Fruit fly (Drosophila melanogaster) whole organism, pupa: ENCODE measurements around the gene CG17633.

Experiments
- CG10348 ChIP-seq: fragments of 200-800 bp; sonication (Bioruptor generic); IDR thresholded peaks from 2 replicates; pipeline ENCODE4 v1.3.6; 2022; ENCODE audit warnings: missing biosample characterization, missing genetic modification characterization
- CG12605 ChIP-seq: fragments of 200-800 bp; sonication (Bioruptor generic); IDR thresholded peaks from 2 replicates; pipeline ENCODE4 v1.3.6; 2022; ENCODE audit warnings: missing biosample characterization, missing genetic modification characterization
- CG13204 ChIP-seq: fragments of 200-800 bp; sonication (Bioruptor generic); optimal IDR thresholded peaks from 2 replicates; lab custom pipeline; 2018; ENCODE audit warnings: missing biosample characterization, mild to moderate bottlenecking, missing genetic modification characterization, moderate library complexity
- CG14655 ChIP-seq: fragments of 200-800 bp; sonication (Bioruptor generic); optimal IDR thresholded peaks from 3 replicates; lab custom pipeline; 2017; ENCODE audit warnings: mild to moderate bottlenecking, missing biosample characterization, missing genetic modification reagents, missing genetic modification characterization
- CG15710 ChIP-seq: fragments of 200-800 bp; sonication (Bioruptor generic); optimal IDR thresholded peaks from 2 replicates; lab custom pipeline; 2018; ENCODE audit warnings: missing biosample characterization, mild to moderate bottlenecking, missing genetic modification characterization, moderate library complexity
- CG17806 ChIP-seq: fragments of 200-800 bp; sonication (Bioruptor generic); optimal IDR thresholded peaks from 2 replicates; lab custom pipeline; 2018; ENCODE audit warnings: missing biosample characterization, mild to moderate bottlenecking, missing genetic modification characterization, moderate library complexity
- CG32121 ChIP-seq: fragments of 200-800 bp; sonication (Bioruptor generic); IDR thresholded peaks from 2 replicates; pipeline ENCODE4 v1.3.6; 2022; ENCODE audit warnings: missing biosample characterization, missing genetic modification characterization
- CG34367 ChIP-seq: fragments of 200-800 bp; sonication (Bioruptor generic); optimal IDR thresholded peaks from 2 replicates; lab custom pipeline; 2018; ENCODE audit warnings: missing biosample characterization, mild to moderate bottlenecking, missing genetic modification characterization
- CG4496 ChIP-seq: fragments of 200-800 bp; sonication (Bioruptor generic); IDR thresholded peaks from 3 replicates; pipeline ENCODE4 v1.3.6; 2022; ENCODE audit warnings: missing biosample characterization, missing genetic modification characterization
- CG8159 ChIP-seq: fragments of 200-800 bp; sonication (Bioruptor generic); optimal IDR thresholded peaks from 3 replicates; lab custom pipeline; 2018; ENCODE audit warnings: missing biosample characterization, mild to moderate bottlenecking, missing genetic modification characterization, moderate library complexity
- CG8301 ChIP-seq: fragments of 200-800 bp; sonication (Bioruptor generic); optimal IDR thresholded peaks from 2 replicates; lab custom pipeline; 2018; ENCODE audit warnings: missing biosample characterization, mild to moderate bottlenecking, missing genetic modification characterization
- CG9948 ChIP-seq: fragments of 200-800 bp; sonication (Bioruptor generic); optimal IDR thresholded peaks from 2 replicates; lab custom pipeline; 2018; ENCODE audit warnings: missing biosample characterization, mild to moderate bottlenecking, missing genetic modification characterization, moderate library complexity
- D1 ChIP-seq: fragments of 200-800 bp; sonication (Bioruptor generic); optimal IDR thresholded peaks from 2 replicates; lab custom pipeline; 2018; ENCODE audit warnings: missing biosample characterization, mild to moderate bottlenecking, missing genetic modification characterization, moderate library complexity
- EcR ChIP-seq: fragments of 200-800 bp; sonication (Bioruptor generic); optimal IDR thresholded peaks from 3 replicates; lab custom pipeline; 2019; ENCODE audit warnings: missing biosample characterization, missing genetic modification characterization, mild to moderate bottlenecking, moderate library complexity, missing genetic modification reagents
- Ets98B ChIP-seq: fragments of 200-800 bp; sonication (Bioruptor generic); IDR thresholded peaks from 2 replicates; pipeline ENCODE4 v1.3.6; 2022; ENCODE audit warnings: missing biosample characterization, missing genetic modification characterization
- Pif1A ChIP-seq: fragments of 200-800 bp; sonication (Bioruptor generic); optimal IDR thresholded peaks from 3 replicates; lab custom pipeline; 2016; ENCODE audit warnings: missing biosample characterization, missing genetic modification characterization
- Pif1B ChIP-seq: fragments of 200-800 bp; sonication (Bioruptor generic); optimal IDR thresholded peaks from 3 replicates; lab custom pipeline; 2016; ENCODE audit warnings: missing biosample characterization, missing genetic modification characterization
- Snoo ChIP-seq: fragments of 200-800 bp; sonication (Bioruptor generic); optimal IDR thresholded peaks from 3 replicates; lab custom pipeline; 2017; ENCODE audit warnings: missing biosample characterization, mild to moderate bottlenecking, missing genetic modification characterization, inconsistent platforms
- fd96Ca ChIP-seq: fragments of 200-800 bp; sonication (Bioruptor generic); IDR thresholded peaks from 3 replicates; pipeline ENCODE4 v1.3.6; 2022; ENCODE audit warnings: missing biosample characterization, missing genetic modification characterization
- gl ChIP-seq: fragments of 200-800 bp; sonication (Bioruptor generic); optimal IDR thresholded peaks from 2 replicates; lab custom pipeline; 2018; ENCODE audit warnings: missing biosample characterization, mild to moderate bottlenecking, missing genetic modification characterization
- rn ChIP-seq: fragments of 200-800 bp; sonication (Bioruptor generic); IDR thresholded peaks from 2 replicates; pipeline ENCODE4 v1.3.6; 2022; ENCODE audit warnings: missing biosample characterization, missing genetic modification characterization

CG17633 gene

dm6 chr2L:9768735-9769134, at the start of gene CG17633:
Gene CG17633, plus strand, starts transcription at chr2L:9769060.
- TF ChIP-seq CG12605 (GFP tag; lab: Robert Waterston, UW) (no peak), fd96Ca (no peak)

DNA sequence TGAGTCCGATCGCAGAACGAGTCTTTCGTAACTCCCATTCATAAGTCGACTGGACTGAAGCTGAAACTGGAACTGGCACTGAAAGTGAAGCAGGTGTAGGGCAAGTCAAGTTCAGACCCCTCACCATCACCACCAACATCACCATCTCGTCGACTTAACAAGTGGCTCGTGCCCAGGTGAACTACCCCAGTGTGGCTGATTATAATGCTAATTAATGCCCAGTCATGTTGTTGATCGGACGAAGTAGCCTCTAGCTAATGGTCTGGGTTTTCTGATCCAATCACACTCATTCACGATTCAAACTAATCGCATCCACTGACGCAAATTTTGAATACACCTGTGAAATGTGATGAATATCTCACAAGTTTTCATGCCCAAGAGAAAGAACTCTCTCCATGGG, 40.1 kb upstream of the CG17633 start:
- TF ChIP-seq CG10348 (GFP tag; lab: Robert Waterston, UW) = no peak
- no peak for TF ChIP-seq CG32121 (GFP tag; lab: Robert Waterston, UW)
- no peak for TF ChIP-seq Pif1A (GFP tag; lab: Kevin White, UChicago)
- no peak for TF ChIP-seq gl (tag; lab: Kevin White, UChicago)
- TF ChIP-seq rn (GFP tag; lab: Robert Waterston, UW) = no peak
- TF ChIP-seq Pif1B (GFP tag; lab: Kevin White, UChicago) = no peak
- no peak for TF ChIP-seq EcR (GFP tag; lab: Kevin White, UChicago)
- TF ChIP-seq CG14655 (GFP tag; lab: Kevin White, UChicago) = no peak
- TF ChIP-seq CG13204 (GFP tag; lab: Kevin White, UChicago) = no peak
- TF ChIP-seq Ets98B (GFP tag; lab: Robert Waterston, UW) = no peak
- no peak for TF ChIP-seq CG9948
- TF ChIP-seq CG4496 (GFP tag; lab: Robert Waterston, UW) = no peak
- no peak for TF ChIP-seq CG8159 (tag; lab: Kevin White, UChicago)
- no peak for TF ChIP-seq D1 (tag; lab: Kevin White, UChicago)
- no peak for TF ChIP-seq Snoo (tag; lab: Kevin White, UChicago)
- TF ChIP-seq CG34367 (tag; lab: Kevin White, UChicago) = no peak
- TF ChIP-seq CG17806 (tag; lab: Kevin White, UChicago) = no peak
- TF ChIP-seq fd96Ca = no peak
- TF ChIP-seq CG12605 (GFP tag; lab: Robert Waterston, UW) = no peak

dm6 chr2L:9729618-9730284, 39.1 kb upstream of the CG17633 start, which contains the start of gene CG13116:
Gene CG13116, plus strand, starts transcription at chr2L:9729940.
- peak; percentile 51 for TF ChIP-seq EcR (GFP tag; lab: Kevin White, UChicago)
- TF ChIP-seq Pif1A (GFP tag; lab: Kevin White, UChicago) = no peak

dm6 chr2L:9731269-9731668, 37.6 kb upstream of the CG17633 start:
- no peak for TF ChIP-seq EcR (GFP tag; lab: Kevin White, UChicago)
- no peak for TF ChIP-seq CG12605 (GFP tag; lab: Robert Waterston, UW)
- TF ChIP-seq Ets98B (GFP tag; lab: Robert Waterston, UW) = no peak
- 0 out of 3 replicates have a peak, but pooled peaks have one; percentile 28 for TF ChIP-seq CG4496 (GFP tag; lab: Robert Waterston, UW)
- no peak for TF ChIP-seq CG8301 (tag; lab: Kevin White, UChicago)
- no peak for TF ChIP-seq CG32121 (GFP tag; lab: Robert Waterston, UW)
- no peak for TF ChIP-seq CG13204 (GFP tag; lab: Kevin White, UChicago)
- TF ChIP-seq CG9948 = no peak
- TF ChIP-seq CG10348 (GFP tag; lab: Robert Waterston, UW) = no peak
- TF ChIP-seq CG14655 (GFP tag; lab: Kevin White, UChicago) = no peak
- TF ChIP-seq Snoo (tag; lab: Kevin White, UChicago) = no peak
- TF ChIP-seq CG15710 (tag; lab: Kevin White, UChicago) = no peak
- no peak for TF ChIP-seq rn (GFP tag; lab: Robert Waterston, UW)
- no peak for TF ChIP-seq Pif1B (GFP tag; lab: Kevin White, UChicago)
- TF ChIP-seq gl (tag; lab: Kevin White, UChicago) = no peak
- TF ChIP-seq Pif1A (GFP tag; lab: Kevin White, UChicago) = no peak
- peak; percentile 12 for TF ChIP-seq CG8159 (tag; lab: Kevin White, UChicago)
- 0 out of 3 replicates have a peak, but pooled peaks have one; percentile 9 for TF ChIP-seq fd96Ca

dm6 chr2L:9734134-9734533, 34.7 kb upstream of the CG17633 start:
- no peak for TF ChIP-seq CG9948
- TF ChIP-seq CG34367 (tag; lab: Kevin White, UChicago) = peak; percentile 14
- no peak for TF ChIP-seq CG32121 (GFP tag; lab: Robert Waterston, UW)
- peak; percentile 5 for TF ChIP-seq CG8159 (tag; lab: Kevin White, UChicago)
- TF ChIP-seq Pif1A (GFP tag; lab: Kevin White, UChicago) = peak; percentile 40
- 0 out of 3 replicates have a peak, but pooled peaks have one; percentile 13 for TF ChIP-seq CG4496 (GFP tag; lab: Robert Waterston, UW)
- TF ChIP-seq CG13204 (GFP tag; lab: Kevin White, UChicago) = no peak
- TF ChIP-seq CG15710 (tag; lab: Kevin White, UChicago) = no peak
- no peak for TF ChIP-seq Ets98B (GFP tag; lab: Robert Waterston, UW)
- TF ChIP-seq Pif1B (GFP tag; lab: Kevin White, UChicago) = no peak
- no peak for TF ChIP-seq gl (tag; lab: Kevin White, UChicago)
- peak; percentile 15 for TF ChIP-seq Snoo (tag; lab: Kevin White, UChicago)

DNA sequence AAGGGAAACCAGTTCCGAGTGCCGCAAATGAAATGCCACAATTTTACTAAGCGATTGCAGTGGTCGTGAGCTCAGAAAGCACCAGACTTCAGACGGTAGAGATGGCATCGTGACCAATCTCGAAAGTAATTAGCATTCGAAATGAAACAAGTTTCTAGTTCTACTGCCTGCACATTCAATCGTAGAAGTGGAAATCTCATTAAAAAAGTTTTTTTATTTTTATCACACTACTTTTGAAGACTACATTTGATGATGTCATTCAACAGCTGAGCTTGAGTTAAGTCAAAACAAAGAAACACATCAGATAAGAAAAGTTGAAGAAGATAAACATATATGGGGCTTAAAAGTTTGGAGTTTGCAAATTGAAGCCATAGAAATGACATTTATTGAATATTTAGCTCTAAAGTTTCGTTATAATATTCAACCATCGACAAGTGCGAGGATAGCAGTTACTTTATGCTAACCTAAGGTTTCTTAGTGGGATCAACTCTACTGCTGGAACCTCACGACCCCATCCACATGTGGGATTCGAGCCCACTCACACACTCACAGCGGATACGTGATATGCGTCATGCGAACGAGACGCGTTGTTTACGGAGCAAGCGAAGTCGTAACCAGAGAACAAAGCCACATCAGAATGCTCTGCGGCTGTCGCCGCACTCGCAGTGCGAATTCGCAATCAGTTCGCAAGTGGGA, 32.7 kb upstream of the CG17633 start, which contains the start of gene CG13117:
Gene CG13117, plus strand, starts transcription at position 646 of the 696 bp plus-strand sequence.
- TF ChIP-seq fd96Ca (no peak; the same call in 2 of the 3 replicates), Ets98B (GFP tag; lab: Robert Waterston, UW) (peak; percentile 62), CG14655 (GFP tag; lab: Kevin White, UChicago) (peak; percentile 62), CG13204 (GFP tag; lab: Kevin White, UChicago) (no peak), Snoo (tag; lab: Kevin White, UChicago) (peak; percentile 11), Pif1A (GFP tag; lab: Kevin White, UChicago) (peak; percentile 5), gl (tag; lab: Kevin White, UChicago) (no peak), CG8159 (tag; lab: Kevin White, UChicago) (peak; percentile 58), CG17806 (tag; lab: Kevin White, UChicago) (peak; percentile 2), CG9948 (peak; percentile 3), CG4496 (GFP tag; lab: Robert Waterston, UW) (peak; percentile 32; the same call in 1 of the 3 replicates), CG34367 (tag; lab: Kevin White, UChicago) (no peak), Pif1B (GFP tag; lab: Kevin White, UChicago) (no peak), CG32121 (GFP tag; lab: Robert Waterston, UW) (no peak), CG12605 (GFP tag; lab: Robert Waterston, UW) (peak; percentile 20; the same call in 1 of the 2 replicates), CG8301 (tag; lab: Kevin White, UChicago) (peak; percentile 49), CG15710 (tag; lab: Kevin White, UChicago) (peak; percentile 55), rn (GFP tag; lab: Robert Waterston, UW) (no peak)
